Fruit fly (Drosophila melanogaster) whole organism, embryonic: ENCODE data around the gene TyrRII.

ENCODE experiments used
- Abd-B ChIP-seq: fragments of 200-800 bp; sonication (Bioruptor generic); optimal IDR thresholded peaks from 2 replicates; lab custom pipeline; 2018; ENCODE audit warnings: missing biosample characterization, mild to moderate bottlenecking, missing genetic modification characterization, moderate library complexity
- Bgb ChIP-seq: fragments of 200-800 bp; sonication (Bioruptor generic); IDR thresholded peaks from 2 replicates; pipeline ENCODE4 v1.3.6; 2022; ENCODE audit warnings: missing biosample characterization, missing genetic modification characterization; ENCODE audit not compliant: partially characterized antibody
- CG10274 ChIP-seq: fragments of 200-800 bp; sonication (Bioruptor generic); optimal IDR thresholded peaks from 3 replicates; lab custom pipeline; 2017; ENCODE audit warnings: missing biosample characterization, mild to moderate bottlenecking, missing genetic modification characterization
- CG12299 ChIP-seq: fragments of 200-800 bp; sonication (Bioruptor generic); optimal IDR thresholded peaks from 2 replicates; lab custom pipeline; 2018; ENCODE audit warnings: missing biosample characterization, mild to moderate bottlenecking, missing genetic modification characterization
- CG14050 ChIP-seq: fragments of 200-800 bp; sonication (Bioruptor generic); IDR thresholded peaks from 3 replicates; pipeline ENCODE4 v1.3.6; 2022; ENCODE audit warnings: missing biosample characterization, missing genetic modification characterization
- CG14860 ChIP-seq: fragments of 200-800 bp; sonication (Bioruptor generic); IDR thresholded peaks from 3 replicates; pipeline ENCODE4 v1.3.6; 2022; ENCODE audit warnings: missing biosample characterization, missing genetic modification characterization; ENCODE audit not compliant: partially characterized antibody
- CG15696 ChIP-seq: fragments of 200-800 bp; sonication (Bioruptor generic); optimal IDR thresholded peaks from 2 replicates; lab custom pipeline; 2019; ENCODE audit warnings: missing biosample characterization, mild to moderate bottlenecking, missing genetic modification characterization, moderate library complexity
- CG1603 ChIP-seq: fragments of 200-800 bp; sonication (Bioruptor generic); optimal IDR thresholded peaks from 2 replicates; lab custom pipeline; 2019; ENCODE audit warnings: missing biosample characterization, mild to moderate bottlenecking, missing genetic modification characterization, moderate library complexity
- CG16779 ChIP-seq: fragments of 200-800 bp; sonication (Bioruptor generic); IDR thresholded peaks from 2 replicates; pipeline ENCODE4 v1.3.6; 2022; ENCODE audit warnings: missing biosample characterization, missing genetic modification characterization
- CG16813 ChIP-seq: fragments of 200-800 bp; sonication (Bioruptor generic); IDR thresholded peaks from 3 replicates; pipeline ENCODE4 v1.3.6; 2022; ENCODE audit warnings: missing biosample characterization, missing genetic modification characterization; ENCODE audit not compliant: partially characterized antibody
- CG17568 ChIP-seq: fragments of 200-800 bp; sonication (Bioruptor generic); optimal IDR thresholded peaks from 2 replicates; lab custom pipeline; 2018; ENCODE audit warnings: missing biosample characterization, mild to moderate bottlenecking, missing genetic modification characterization, moderate library complexity
- CG1832 ChIP-seq: fragments of 200-800 bp; sonication (Bioruptor generic); optimal IDR thresholded peaks from 2 replicates; lab custom pipeline; 2017; ENCODE audit warnings: missing biosample characterization, mild to moderate bottlenecking, missing genetic modification characterization, inconsistent platforms
- CG2875 ChIP-seq: fragments of 200-800 bp; sonication (Bioruptor generic); optimal IDR thresholded peaks from 2 replicates; lab custom pipeline; 2017; ENCODE audit warnings: missing biosample characterization, mild to moderate bottlenecking, missing genetic modification characterization, missing genetic modification reagents
- CG30403 ChIP-seq: fragments of 200-800 bp; sonication (Bioruptor generic); optimal IDR thresholded peaks from 3 replicates; lab custom pipeline; 2016; ENCODE audit warnings: missing biosample characterization, missing genetic modification characterization
- CG3838 ChIP-seq: fragments of 200-800 bp; sonication (Bioruptor generic); optimal IDR thresholded peaks from 3 replicates; lab custom pipeline; 2016; ENCODE audit warnings: missing biosample characterization, missing genetic modification characterization
- CG4282 ChIP-seq: fragments of 200-800 bp; sonication (Bioruptor generic); optimal IDR thresholded peaks from 2 replicates; lab custom pipeline; 2016; ENCODE audit warnings: missing biosample characterization, missing genetic modification characterization
- CG4707 ChIP-seq: fragments of 200-800 bp; sonication (Bioruptor generic); optimal IDR thresholded peaks from 2 replicates; lab custom pipeline; 2018; ENCODE audit warnings: missing biosample characterization, mild to moderate bottlenecking, missing genetic modification characterization, moderate library complexity
- CG6791 ChIP-seq: fragments of 200-800 bp; sonication (Bioruptor generic); IDR thresholded peaks from 3 replicates; pipeline ENCODE4 v1.3.6; 2022; ENCODE audit warnings: missing biosample characterization, missing genetic modification characterization; ENCODE audit not compliant: partially characterized antibody
- CTCF ChIP-seq: fragments of 200-800 bp; sonication (Bioruptor generic); optimal IDR thresholded peaks from 2 replicates; lab custom pipeline; 2017; ENCODE audit warnings: missing biosample characterization, mild to moderate bottlenecking, missing genetic modification characterization, moderate library complexity
- CoRest ChIP-seq: fragments of 200-800 bp; sonication (Bioruptor generic); optimal IDR thresholded peaks from 3 replicates; lab custom pipeline; 2018; ENCODE audit warnings: missing biosample characterization, mild to moderate bottlenecking, missing genetic modification characterization, moderate library complexity
- D ChIP-seq, 2 experiments: fragments of 200-800 bp in 1 of 2; fragments of >200 bp in 1 of 2; sonication (Bioruptor generic) in 1 of 2; optimal IDR thresholded peaks; 2 replicates in 1 of 2; 3 replicates in 1 of 2; lab custom pipeline; 2017; ENCODE audit warnings: mild to moderate bottlenecking in 1 of 2, missing biosample characterization in 1 of 2, missing genetic modification characterization in 1 of 2, missing genetic modification reagents in 1 of 2
- Dad ChIP-seq: fragments of 200-800 bp; sonication (Bioruptor generic); optimal IDR thresholded peaks from 3 replicates; lab custom pipeline; 2016; ENCODE audit warnings: missing biosample characterization, missing genetic modification characterization
- Dfd ChIP-seq, 2 experiments: fragments of >200 bp; optimal IDR thresholded peaks; 2 replicates each; lab custom pipeline; 2017; ENCODE audit warnings: missing biosample characterization in 2 of 2, missing genetic modification characterization in 2 of 2
- Drgx ChIP-seq: fragments of 200-800 bp; sonication (Bioruptor generic); IDR thresholded peaks from 2 replicates; pipeline ENCODE4 v1.3.6; 2022; ENCODE audit warnings: missing biosample characterization, missing genetic modification characterization
- Ets65A ChIP-seq: fragments of 200-800 bp; sonication (Bioruptor generic); peaks from one replicate; lab custom pipeline; 2016; ENCODE audit warnings: missing biosample characterization, missing genetic modification characterization
- Fer1 ChIP-seq: fragments of 200-800 bp; sonication (Bioruptor generic); optimal IDR thresholded peaks from 2 replicates; lab custom pipeline; 2017; ENCODE audit warnings: missing biosample characterization, mild to moderate bottlenecking, missing genetic modification characterization
- H2.0 ChIP-seq: fragments of 200-800 bp; sonication (Bioruptor generic); IDR thresholded peaks from 2 replicates; pipeline ENCODE4 v1.3.6; 2022; ENCODE audit warnings: missing biosample characterization, missing genetic modification characterization
- Hey ChIP-seq: fragments of 200-800 bp; sonication (Bioruptor generic); optimal IDR thresholded peaks from 3 replicates; lab custom pipeline; 2018; ENCODE audit warnings: missing biosample characterization, mild to moderate bottlenecking, missing genetic modification characterization
- MESR4 ChIP-seq: fragments of 200-800 bp; sonication (Bioruptor generic); optimal IDR thresholded peaks from 2 replicates; lab custom pipeline; 2018; ENCODE audit warnings: missing biosample characterization, mild to moderate bottlenecking, missing genetic modification characterization, moderate library complexity
- Med ChIP-seq: fragments of 200-800 bp; sonication (Bioruptor generic); peaks from one replicate; lab custom pipeline; 2016; ENCODE audit warnings: missing biosample characterization, missing genetic modification characterization, mild to moderate bottlenecking, inconsistent platforms, moderate library complexity
- Rfx ChIP-seq: fragments of 200-800 bp; sonication (Bioruptor generic); IDR thresholded peaks from 2 replicates; pipeline ENCODE4 v1.3.6; 2022; ENCODE audit warnings: missing biosample characterization, missing genetic modification characterization
- Sox102F ChIP-seq: fragments of 200-800 bp; sonication (Bioruptor generic); optimal IDR thresholded peaks from 2 replicates; lab custom pipeline; 2018; ENCODE audit warnings: missing biosample characterization, mild to moderate bottlenecking, missing genetic modification characterization, moderate library complexity
- Usf ChIP-seq: fragments of 200-800 bp; sonication (Bioruptor generic); optimal IDR thresholded peaks from 2 replicates; lab custom pipeline; 2017; ENCODE audit warnings: missing genotype, missing biosample characterization, missing genetic modification characterization
- Vsx1 ChIP-seq: fragments of 200-800 bp; sonication (Bioruptor generic); optimal IDR thresholded peaks from 2 replicates; lab custom pipeline; 2017; ENCODE audit warnings: missing biosample characterization, mild to moderate bottlenecking, missing genetic modification characterization, missing genetic modification reagents
- abd-A ChIP-seq: fragments of 200-800 bp; sonication (Bioruptor generic); optimal IDR thresholded peaks from 3 replicates; lab custom pipeline; 2019; ENCODE audit warnings: missing biosample characterization, mild to moderate bottlenecking, missing genetic modification characterization, moderate library complexity
- amos ChIP-seq: fragments of 200-800 bp; sonication (Bioruptor generic); IDR thresholded peaks from 2 replicates; pipeline ENCODE4 v1.3.6; 2022; ENCODE audit warnings: missing biosample characterization, missing genetic modification characterization; ENCODE audit not compliant: partially characterized antibody
- ci ChIP-seq: fragments of 200-800 bp; sonication (Bioruptor generic); IDR thresholded peaks from 3 replicates; pipeline ENCODE4 v1.3.6; 2022; ENCODE audit warnings: missing biosample characterization, missing genetic modification characterization
- dati ChIP-seq: fragments of 200-800 bp; sonication (Bioruptor generic); IDR thresholded peaks from 2 replicates; pipeline ENCODE4 v1.3.6; 2022; ENCODE audit warnings: missing biosample characterization, missing genetic modification characterization
- dmrt11E ChIP-seq: fragments of 200-800 bp; sonication (Bioruptor generic); optimal IDR thresholded peaks from 3 replicates; lab custom pipeline; 2018; ENCODE audit warnings: missing biosample characterization, mild to moderate bottlenecking, missing genetic modification characterization, moderate library complexity
- lov ChIP-seq, 2 experiments: fragments of 200-800 bp in 1 of 2; fragments of >200 bp in 1 of 2; sonication (Bioruptor generic) in 1 of 2; IDR thresholded peaks in 1 of 2; optimal IDR thresholded peaks in 1 of 2; 2 replicates in 1 of 2; 3 replicates in 1 of 2; pipeline versions ENCODE4 v1.3.6 to Lab custom; 2017 to 2022; ENCODE audit warnings: missing biosample characterization in 1 of 2, missing genetic modification characterization in 1 of 2
- nau ChIP-seq: fragments of 200-800 bp; sonication (Bioruptor generic); optimal IDR thresholded peaks from 3 replicates; lab custom pipeline; 2017; ENCODE audit warnings: missing biosample characterization, mild to moderate bottlenecking, missing genetic modification characterization, missing genetic modification reagents
- pum ChIP-seq: fragments of 200-800 bp; sonication (Bioruptor generic); optimal IDR thresholded peaks from 2 replicates; lab custom pipeline; 2016; ENCODE audit warnings: missing biosample characterization, missing genetic modification characterization
- ssp ChIP-seq: fragments of 200-800 bp; sonication (Bioruptor generic); IDR thresholded peaks from 2 replicates; pipeline ENCODE4 v1.3.6; 2022; ENCODE audit warnings: missing biosample characterization, missing genetic modification characterization
- toy ChIP-seq: fragments of 200-800 bp; sonication (Bioruptor generic); IDR thresholded peaks from 2 replicates; pipeline ENCODE4 v1.3.6; 2022; ENCODE audit warnings: missing biosample characterization, missing genetic modification characterization
- vvl ChIP-seq: fragments of 200-800 bp; sonication (Bioruptor generic); IDR thresholded peaks from 2 replicates; pipeline ENCODE4 v1.3.6; 2022; ENCODE audit warnings: missing biosample characterization, missing genetic modification characterization
- zfh2 ChIP-seq: fragments of 200-800 bp; sonication (Bioruptor generic); optimal IDR thresholded peaks from 2 replicates; lab custom pipeline; 2016; ENCODE audit warnings: missing biosample characterization, missing genetic modification characterization

TyrRII gene

DNA sequence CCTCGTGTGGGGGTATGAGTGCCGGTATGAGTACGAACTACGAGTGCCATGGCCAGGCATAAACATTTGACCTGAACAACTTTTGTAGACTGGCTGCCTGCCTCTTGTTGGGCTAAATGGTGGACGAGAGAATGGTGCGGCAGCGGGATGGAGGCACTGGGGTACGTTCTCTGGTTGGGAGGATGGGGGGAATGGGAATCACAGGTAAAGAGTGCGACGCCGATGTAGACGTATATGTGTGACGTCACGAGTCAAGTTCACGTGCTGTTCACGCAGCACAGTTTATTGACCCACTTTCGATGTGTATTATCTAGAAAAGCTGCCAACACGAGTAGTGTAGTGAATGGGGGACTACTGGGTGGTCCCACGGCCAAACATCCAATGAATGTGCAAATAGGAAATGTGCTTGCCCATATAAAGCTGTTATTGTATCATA, 29.4 kb upstream of the TyrRII start (continued):
- TF ChIP-seq amos (GFP tag; lab: Robert Waterston, UW): peak; percentile 22; the same call in 1 of the 2 replicates

DNA sequence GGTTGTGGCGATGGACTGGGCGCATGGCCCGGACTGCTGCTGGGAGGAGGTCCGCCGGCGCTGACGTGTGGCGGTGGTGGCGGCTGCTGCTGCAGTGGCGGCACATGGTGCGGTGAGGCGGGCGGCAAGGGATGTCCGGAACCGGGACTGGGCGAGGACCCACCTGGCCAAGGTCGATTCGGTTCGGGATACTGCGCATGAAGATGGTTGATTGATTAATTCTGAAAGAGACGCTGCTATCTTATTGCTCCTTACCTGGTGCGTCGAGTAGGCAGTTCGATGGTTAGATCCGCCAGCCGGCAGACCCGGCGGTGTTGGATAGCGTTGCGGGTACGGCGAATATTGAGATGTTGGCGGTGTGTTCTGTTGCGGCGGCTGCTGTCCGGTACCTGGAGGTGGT, 28.6 kb upstream of the TyrRII start:
- TF ChIP-seq Usf (GFP tag; lab: Kevin White, UChicago) (no peak), CG4282 (no peak), CG3838 (no peak), Hey (peak; percentile 64), CG1603 (no peak), lov (optimal IDR thresholded peaks at IDR 0.05; lab: Kevin White, UChicago) (no peak), lov (GFP tag; IDR thresholded peaks at IDR 0.05; lab: Robert Waterston, UW) (no peak), CG2875 (GFP tag; lab: Kevin White, UChicago) (no peak), CG1832 (GFP tag; lab: Kevin White, UChicago) (no peak), Sox102F (GFP tag; lab: Kevin White, UChicago) (no peak), vvl (GFP tag; lab: Robert Waterston, UW) (0 out of 2 replicates have a peak, but pooled peaks have one; percentile 6), CTCF (GFP tag; lab: Kevin White, UChicago) (no peak), Dfd (GFP tag; optimal IDR thresholded peaks at IDR 0.05; lab: Kevin White, UChicago) (peak in 1 of 2 experiments; percentile 67), CG14860 (GFP tag; lab: Robert Waterston, UW) (0 out of 3 replicates have a peak, but pooled peaks have one; percentile 27), Ets65A (GFP tag; lab: Kevin White, UChicago) (peak; percentile 60), Abd-B (GFP tag; lab: Kevin White, UChicago) (no peak), CG6791 (GFP tag; lab: Robert Waterston, UW) (0 out of 3 replicates have a peak, but pooled peaks have one; percentile 38), CoRest (tag; lab: Kevin White, UChicago) (no peak), D (optimal IDR thresholded peaks at IDR 0.05; lab: Kevin White, UChicago) (no peak), D (GFP tag; optimal IDR thresholded peaks at IDR 0.05; lab: Kevin White, UChicago) (no peak), CG16813 (GFP tag; lab: Robert Waterston, UW) (no peak), dati (GFP tag; lab: Robert Waterston, UW) (no peak), CG16779 (GFP tag; lab: Robert Waterston, UW) (no peak), Med (peak; percentile 59), Vsx1 (no peak), zfh2 (GFP tag; lab: Kevin White, UChicago) (no peak), Bgb (no peak), Fer1 (no peak), CG14050 (GFP tag; lab: Robert Waterston, UW) (no peak), H2.0 (GFP tag; lab: Robert Waterston, UW) (0 out of 2 replicates have a peak, but pooled peaks have one; percentile 5), abd-A (tag; lab: Kevin White, UChicago) (no peak), CG17568 (GFP tag; lab: Kevin White, UChicago) (no peak), ci (GFP tag; lab: Robert Waterston, UW) (0 out of 3 replicates have a peak, but pooled peaks have one; percentile 29)

DNA sequence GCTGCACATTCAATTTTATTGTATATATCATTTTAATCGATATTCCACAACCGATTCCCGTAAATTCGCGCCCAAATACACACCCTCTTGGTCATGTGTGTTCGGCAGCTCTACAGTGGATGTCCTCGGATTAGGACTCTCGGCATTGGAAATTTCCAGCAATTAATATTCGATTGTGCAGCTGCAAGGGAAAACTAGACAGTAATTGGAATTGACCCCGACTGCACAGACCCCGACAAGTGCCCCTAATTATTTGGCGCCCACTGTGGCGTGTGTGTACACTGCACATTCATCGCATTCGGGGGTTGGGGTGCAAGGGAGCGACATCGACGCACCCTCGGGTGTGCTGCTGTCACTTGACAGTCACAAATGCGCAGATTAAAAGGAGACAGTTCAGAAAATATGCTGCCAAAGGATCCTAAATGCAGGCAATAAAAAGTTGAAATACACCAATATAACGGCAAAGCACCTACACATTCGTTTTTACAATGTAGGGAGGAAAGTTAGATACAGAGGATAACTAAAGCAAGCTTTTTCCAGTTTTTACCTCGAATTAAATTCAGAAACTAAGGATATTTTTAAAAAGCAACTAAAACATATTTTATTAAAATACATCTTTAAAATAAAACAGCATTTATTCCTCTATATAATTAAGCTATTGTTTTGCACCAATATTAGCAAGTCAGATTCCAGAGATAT, 27.5 kb upstream of the TyrRII start:
- TF ChIP-seq CG16779 (GFP tag; lab: Robert Waterston, UW): no peak
- no peak for TF ChIP-seq nau (GFP tag; lab: Kevin White, UChicago)
- TF ChIP-seq D (optimal IDR thresholded peaks at IDR 0.05; lab: Kevin White, UChicago): no peak
- TF ChIP-seq D (GFP tag; optimal IDR thresholded peaks at IDR 0.05; lab: Kevin White, UChicago): no peak
- TF ChIP-seq toy: no peak
- no peak for TF ChIP-seq Drgx
- TF ChIP-seq ssp (GFP tag; lab: Robert Waterston, UW): no peak
- TF ChIP-seq CG10274 (GFP tag; lab: Kevin White, UChicago): no peak
- TF ChIP-seq CG4707 (GFP tag; lab: Kevin White, UChicago): peak; percentile 18
- no peak for TF ChIP-seq MESR4 (GFP tag; lab: Kevin White, UChicago)
- TF ChIP-seq CG12299 (tag; lab: Kevin White, UChicago): no peak
- no peak for TF ChIP-seq CG30403
- TF ChIP-seq Dad: no peak
- TF ChIP-seq Rfx (GFP tag; lab: Robert Waterston, UW): no peak
- no peak for TF ChIP-seq pum
- TF ChIP-seq CTCF (GFP tag; lab: Kevin White, UChicago): no peak
- peak; percentile 7 for TF ChIP-seq dmrt11E (tag; lab: Kevin White, UChicago)
- TF ChIP-seq CG15696 (tag; lab: Kevin White, UChicago): no peak
